Worm (Caenorhabditis elegans): ENCODE data around the gene F13A7.7.
A peak's percentile ranks its signal among the peaks of the same experiment; 100 is the strongest.

Gene F13A7.7

DNA sequence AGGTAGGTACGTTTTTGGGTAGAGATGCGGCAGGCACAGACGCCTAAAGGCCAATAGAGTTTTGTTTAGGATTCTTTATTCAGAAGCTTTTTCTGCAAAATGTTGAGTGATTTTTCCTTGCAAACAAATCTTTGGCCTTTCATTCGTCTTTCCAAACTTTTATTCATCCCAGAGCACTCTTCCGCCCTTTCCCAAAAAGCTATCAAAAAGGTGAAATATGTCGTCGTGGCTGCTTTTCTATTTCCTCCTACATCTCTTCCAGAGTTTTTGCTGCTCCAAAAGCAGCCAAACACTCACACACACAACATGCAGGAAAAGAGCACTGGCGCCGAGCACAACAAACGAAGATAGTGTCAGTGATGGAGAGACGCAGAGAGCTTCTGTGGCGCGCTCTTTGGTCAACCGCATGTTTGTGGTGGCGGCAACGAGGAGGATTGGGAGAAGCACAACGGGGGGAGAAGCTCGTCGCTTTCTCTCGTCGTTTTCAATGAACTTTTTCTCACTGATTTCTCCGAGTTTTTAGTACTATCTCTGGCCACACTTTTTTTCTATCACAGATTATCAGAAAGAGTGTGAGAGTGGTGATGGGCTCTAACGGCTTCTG, 32.8 kb downstream of the F13A7.7 start (continued):
- peak; percentile 64 for TF ChIP-seq nhr-19 (GFP tag; conservative IDR thresholded peaks at IDR 0.05)
- TF ChIP-seq tbx-2 (tag; optimal IDR thresholded peaks at IDR 0.05), result peak; percentile 40
- peak; percentile 89 for TF ChIP-seq lin-14 (GFP tag; optimal IDR thresholded peaks at IDR 0.05)
- peak; percentile 28 for TF ChIP-seq snpc-4 (tag; optimal IDR thresholded peaks at IDR 0.05)
- TF ChIP-seq elt-3 (tag; optimal IDR thresholded peaks at IDR 0.05), result no peak
- TF ChIP-seq unc-30 (tag; optimal IDR thresholded peaks at IDR 0.05), result no peak
- TF ChIP-seq nhr-84 (tag; optimal IDR thresholded peaks at IDR 0.05), result no peak
- TF ChIP-seq nhr-47 (tag; optimal IDR thresholded peaks at IDR 0.05), result peak; percentile 67
- peak in 1 of 2 experiments; percentile 55 for TF ChIP-seq lsy-2 (tag; optimal IDR thresholded peaks at IDR 0.05)
- TF ChIP-seq alr-1 (tag; optimal IDR thresholded peaks at IDR 0.05; ENCODE audit: borderline replicate concordance), result no peak
- no peak for TF ChIP-seq pag-3 (tag; optimal IDR thresholded peaks at IDR 0.05; ENCODE audit: borderline replicate concordance, insufficient read depth)
- peak; percentile 11 for TF ChIP-seq xbp-1 (tag; optimal IDR thresholded peaks at IDR 0.05)
- no peak for TF ChIP-seq C34B4.2 (tag; optimal IDR thresholded peaks at IDR 0.05)
- no peak for TF ChIP-seq zag-1 (tag; optimal IDR thresholded peaks at IDR 0.05)
- TF ChIP-seq fos-1 (tag; optimal IDR thresholded peaks at IDR 0.05), result no peak
- peak; percentile 46 to 51 for TF ChIP-seq lin-35 (GFP tag; optimal IDR thresholded peaks at IDR 0.05)
- TF ChIP-seq irx-1 (tag; optimal IDR thresholded peaks at IDR 0.05), result no peak
- TF ChIP-seq nhr-20 (tag; optimal IDR thresholded peaks at IDR 0.05), result peak; percentile 57
- TF ChIP-seq aly-2 (tag; optimal IDR thresholded peaks at IDR 0.05), result no peak
- peak; percentile 69 for TF ChIP-seq nhr-71 (tag; optimal IDR thresholded peaks at IDR 0.05)
- TF ChIP-seq nhr-76 (tag; optimal IDR thresholded peaks at IDR 0.05), result no peak
- TF ChIP-seq mdl-1 (tag; optimal IDR thresholded peaks at IDR 0.05), result peak in 1 of 2 experiments; percentile 39
- TF ChIP-seq lir-3 (tag; optimal IDR thresholded peaks at IDR 0.05; ENCODE audit: poor library complexity), result no peak
- TF ChIP-seq grh-1 (GFP tag; IDR thresholded peaks at IDR 0.05), result no peak
- TF ChIP-seq unc-98 (GFP tag; IDR thresholded peaks at IDR 0.05), result no peak
- TF ChIP-seq zip-4 (GFP tag; optimal IDR thresholded peaks at IDR 0.05), result no peak
- no peak for TF ChIP-seq ets-5 (GFP tag; IDR thresholded peaks at IDR 0.05)
- TF ChIP-seq C04F5.9 (tag; optimal IDR thresholded peaks at IDR 0.05), result no peak
- peak; percentile 87 for TF ChIP-seq fkh-8 (tag; optimal IDR thresholded peaks at IDR 0.05)
- no peak for TF ChIP-seq nhr-90 (tag; optimal IDR thresholded peaks at IDR 0.05; ENCODE audit: poor library complexity)

- peak; percentile 69 for TF ChIP-seq hlh-4 (tag; optimal IDR thresholded peaks at IDR 0.05)
- TF ChIP-seq sox-4 (tag; optimal IDR thresholded peaks at IDR 0.05), result no peak
- no peak for TF ChIP-seq nhr-85 (tag)
- no peak for TF ChIP-seq lin-15B (tag; optimal IDR thresholded peaks at IDR 0.05)
Observed at ce11 chrV:16350061-16350460, 33.6 kb downstream of the F13A7.7 start.

- TF ChIP-seq C16A3.4 (tag; optimal IDR thresholded peaks at IDR 0.05) (no peak), nhr-76 (tag; optimal IDR thresholded peaks at IDR 0.05) (no peak), alr-1 (tag; optimal IDR thresholded peaks at IDR 0.05; ENCODE audit: borderline replicate concordance) (no peak), unc-130 (tag; optimal IDR thresholded peaks at IDR 0.05) (no peak), ama-1 (optimal IDR thresholded peaks at IDR 0.05) (no peak), mab-9 (GFP tag; IDR thresholded peaks at IDR 0.05) (no peak), lsy-2 (tag; optimal IDR thresholded peaks at IDR 0.05) (no peak), nhr-20 (tag; optimal IDR thresholded peaks at IDR 0.05) (no peak), efl-1 (optimal IDR thresholded peaks at IDR 0.05) (no peak), efl-1 (GFP tag; optimal IDR thresholded peaks at IDR 0.05 in 1 of 2) (no peak), tlp-1 (tag; optimal IDR thresholded peaks at IDR 0.05) (no peak), grh-1 (GFP tag; IDR thresholded peaks at IDR 0.05) (no peak), mef-2 (tag; optimal IDR thresholded peaks at IDR 0.05) (no peak), Y116A8C.19 (tag; optimal IDR thresholded peaks at IDR 0.05; ENCODE audit: borderline replicate concordance) (no peak), nhr-237 (tag; optimal IDR thresholded peaks at IDR 0.05) (no peak)
Observed at ce11 chrV:16346406-16347108, 37.1 kb downstream of the F13A7.7 start, which contains the start of the genes W08G11.5 and W08G11.1. W08G11.5 (minus strand) TSS chrV:16346506. W08G11.1 (plus strand) TSS chrV:16347058.
